Fruit fly (Drosophila melanogaster) whole organism, pupa: Measurements from ENCODE around the gene Epg5.

Source experiments
- CG17806 ChIP-seq: fragments of 200-800 bp; sonication (Bioruptor generic); optimal IDR thresholded peaks from 2 replicates; lab custom pipeline; 2018; ENCODE audit warnings: missing biosample characterization, mild to moderate bottlenecking, missing genetic modification characterization, moderate library complexity
- CG32121 ChIP-seq: fragments of 200-800 bp; sonication (Bioruptor generic); IDR thresholded peaks from 2 replicates; pipeline ENCODE4 v1.3.6; 2022; ENCODE audit warnings: missing biosample characterization, missing genetic modification characterization
- CG4496 ChIP-seq: fragments of 200-800 bp; sonication (Bioruptor generic); IDR thresholded peaks from 3 replicates; pipeline ENCODE4 v1.3.6; 2022; ENCODE audit warnings: missing biosample characterization, missing genetic modification characterization
- CG9948 ChIP-seq: fragments of 200-800 bp; sonication (Bioruptor generic); optimal IDR thresholded peaks from 2 replicates; lab custom pipeline; 2018; ENCODE audit warnings: missing biosample characterization, mild to moderate bottlenecking, missing genetic modification characterization, moderate library complexity
- D1 ChIP-seq: fragments of 200-800 bp; sonication (Bioruptor generic); optimal IDR thresholded peaks from 2 replicates; lab custom pipeline; 2018; ENCODE audit warnings: missing biosample characterization, mild to moderate bottlenecking, missing genetic modification characterization, moderate library complexity
- EcR ChIP-seq: fragments of 200-800 bp; sonication (Bioruptor generic); optimal IDR thresholded peaks from 3 replicates; lab custom pipeline; 2019; ENCODE audit warnings: missing biosample characterization, missing genetic modification characterization, mild to moderate bottlenecking, moderate library complexity, missing genetic modification reagents
- Ets98B ChIP-seq: fragments of 200-800 bp; sonication (Bioruptor generic); IDR thresholded peaks from 2 replicates; pipeline ENCODE4 v1.3.6; 2022; ENCODE audit warnings: missing biosample characterization, missing genetic modification characterization
- fd96Ca ChIP-seq: fragments of 200-800 bp; sonication (Bioruptor generic); IDR thresholded peaks from 3 replicates; pipeline ENCODE4 v1.3.6; 2022; ENCODE audit warnings: missing biosample characterization, missing genetic modification characterization
- gl ChIP-seq: fragments of 200-800 bp; sonication (Bioruptor generic); optimal IDR thresholded peaks from 2 replicates; lab custom pipeline; 2018; ENCODE audit warnings: missing biosample characterization, mild to moderate bottlenecking, missing genetic modification characterization
- rn ChIP-seq: fragments of 200-800 bp; sonication (Bioruptor generic); IDR thresholded peaks from 2 replicates; pipeline ENCODE4 v1.3.6; 2022; ENCODE audit warnings: missing biosample characterization, missing genetic modification characterization

DNA sequence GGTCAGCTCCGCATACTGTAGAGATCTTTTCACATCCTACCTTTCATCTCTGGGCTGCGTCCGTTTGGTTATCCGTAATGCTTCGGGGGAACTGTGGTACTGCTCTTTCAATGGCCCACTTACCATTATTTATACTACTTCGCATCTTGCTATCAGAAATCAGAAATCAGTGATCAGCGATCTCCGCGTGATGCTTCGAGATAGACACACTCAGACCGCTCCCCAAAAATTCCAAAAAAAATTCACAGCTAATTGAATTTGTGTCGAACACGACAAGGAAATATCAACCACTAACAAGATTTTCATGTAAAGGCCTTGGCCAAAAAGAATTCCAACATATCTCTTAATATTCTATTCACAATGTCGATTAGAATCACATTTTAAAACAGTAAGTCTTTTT, 30.3 kb downstream of the Epg5 start, which contains the start of gene CG7715:
- TF ChIP-seq EcR (GFP tag; lab: Kevin White, UChicago) (no peak), CG9948 (tag; lab: Kevin White, UChicago) (no peak), CG4496 (GFP tag; lab: Robert Waterston, UW) (no peak), Ets98B (GFP tag; lab: Robert Waterston, UW) (no peak), D1 (tag; lab: Kevin White, UChicago) (no peak), CG17806 (tag; lab: Kevin White, UChicago) (no peak), CG32121 (GFP tag; lab: Robert Waterston, UW) (no peak), gl (tag; lab: Kevin White, UChicago) (no peak), rn (GFP tag; lab: Robert Waterston, UW) (no peak), fd96Ca (GFP tag; lab: Robert Waterston, UW) (no peak)
